Worm (Caenorhabditis elegans): ENCODE results near the gene psf-1.

The psf-1 gene

DNA sequence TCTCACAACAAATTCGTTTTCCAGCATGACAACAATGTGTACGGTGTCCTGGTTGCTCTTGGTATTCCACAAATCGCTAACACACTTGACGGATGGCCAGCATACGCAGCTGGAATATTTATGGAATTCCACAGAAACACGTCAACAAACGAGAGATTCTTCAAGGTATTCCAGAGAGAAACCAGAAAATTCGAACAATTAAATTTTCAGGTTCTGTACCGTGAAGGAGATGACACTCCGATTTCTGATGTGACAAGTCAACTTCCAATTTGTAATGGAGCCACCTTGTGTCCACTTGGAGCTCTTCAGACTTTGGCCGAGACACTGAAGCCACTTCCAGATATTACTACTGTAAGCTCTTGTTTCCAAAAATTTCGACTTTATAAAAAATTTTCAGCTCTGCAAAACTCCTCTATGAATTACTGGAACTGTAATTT lies 34.5 kb upstream of the psf-1 start (continued):
- TF ChIP-seq duxl-1 (tag; optimal IDR thresholded peaks at IDR 0.05; ENCODE audit: poor library complexity) (peak; percentile 58), dmd-6 (GFP tag; IDR thresholded peaks at IDR 0.05) (no peak), D1046.2 (GFP tag; IDR thresholded peaks at IDR 0.05) (peak; percentile 59; the same call in 1 of the 2 replicates), zfp-3 (GFP tag; conservative IDR thresholded peaks at IDR 0.05) (peak; percentile 67), ama-1 (optimal IDR thresholded peaks at IDR 0.05) (peak; percentile 78), unc-62 (GFP tag; optimal IDR thresholded peaks at IDR 0.05 in 1 of 2) (no peak), unc-62 (tag; optimal IDR thresholded peaks at IDR 0.05) (no peak), lir-3 (tag; optimal IDR thresholded peaks at IDR 0.05) (no peak), lsy-2 (tag; optimal IDR thresholded peaks at IDR 0.05) (peak in 1 of 2 experiments; percentile 11), unc-39 (tag; optimal IDR thresholded peaks at IDR 0.05) (no peak), lin-1 (GFP tag; IDR thresholded peaks at IDR 0.05) (peak; percentile 21; the same call in 1 of the 2 replicates), gei-8 (GFP tag; optimal IDR thresholded peaks at IDR 0.05) (peak; percentile 22), saeg-2 (GFP tag; IDR thresholded peaks at IDR 0.05) (0 out of 2 replicates have a peak, but pooled peaks have one; percentile 15), lim-7 (GFP tag; IDR thresholded peaks at IDR 0.05) (no peak), daf-16 (GFP tag; optimal IDR thresholded peaks at IDR 0.05) (peak in 1 of 2 experiments; percentile 65), daf-16 (tag; optimal IDR thresholded peaks at IDR 0.05) (peak; percentile 50), arid-1 (GFP tag; conservative IDR thresholded peaks at IDR 0.05) (no peak), daf-8 (GFP tag; IDR thresholded peaks at IDR 0.05) (no peak), pha-4 (GFP tag; IDR thresholded peaks at IDR 0.05) (0 out of 2 replicates have a peak, but pooled peaks have one; percentile 29), pha-4 (tag; optimal IDR thresholded peaks at IDR 0.05) (no peak), sdz-12 (GFP tag; optimal IDR thresholded peaks at IDR 0.05) (no peak), mdt-29 (GFP tag; IDR thresholded peaks at IDR 0.05) (peak; percentile 30; the same call in 1 of the 2 replicates), aha-1 (tag) (peak; percentile 94)

DNA sequence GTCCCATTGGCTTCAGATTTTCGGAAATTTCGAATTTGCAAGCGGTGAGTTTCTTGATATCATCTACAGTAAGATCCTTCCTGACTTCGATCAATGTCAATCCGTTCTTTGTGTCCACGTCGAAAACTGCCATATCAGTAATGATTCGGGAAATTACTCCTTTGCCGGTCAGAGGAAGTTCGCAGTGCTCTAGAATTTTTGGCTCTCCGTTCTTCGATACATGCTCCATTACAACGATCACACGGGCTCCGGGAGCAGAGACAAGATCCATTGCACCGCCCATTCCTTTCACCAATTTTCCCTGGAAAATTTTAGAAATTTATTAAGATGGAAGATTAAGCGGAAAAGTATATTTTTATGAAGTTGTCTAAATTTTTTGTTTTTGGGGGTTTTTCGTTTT lies 33.9 kb upstream of the psf-1 start:
- TF ChIP-seq sdz-12 (GFP tag; optimal IDR thresholded peaks at IDR 0.05) (peak; percentile 65), ceh-20 (GFP tag; IDR thresholded peaks at IDR 0.05) (no peak), snpc-1.2 (GFP tag; IDR thresholded peaks at IDR 0.05) (peak; percentile 21; the same call in 1 of the 2 replicates), lim-7 (GFP tag; IDR thresholded peaks at IDR 0.05) (0 out of 2 replicates have a peak, but pooled peaks have one; percentile 61), D1046.2 (GFP tag; IDR thresholded peaks at IDR 0.05) (0 out of 2 replicates have a peak, but pooled peaks have one; percentile 25), madf-5 (GFP tag; IDR thresholded peaks at IDR 0.05) (0 out of 4 replicates have a peak, but pooled peaks of 1 of the 2 experiments have one; percentile 36), dve-1 (tag; optimal IDR thresholded peaks at IDR 0.05; ENCODE audit: insufficient read depth) (no peak), duxl-1 (tag; optimal IDR thresholded peaks at IDR 0.05; ENCODE audit: poor library complexity) (peak; percentile 8), nhr-111 (GFP tag; optimal IDR thresholded peaks at IDR 0.05) (peak; percentile 58), Y48G9A.11 (GFP tag; IDR thresholded peaks at IDR 0.05) (0 out of 2 replicates have a peak, but pooled peaks have one; percentile 38), ceh-32 (tag; optimal IDR thresholded peaks at IDR 0.05; ENCODE audit: poor library complexity) (no peak), jun-1 (tag; optimal IDR thresholded peaks at IDR 0.05) (no peak), aha-1 (tag) (peak; percentile 12), lin-29 (GFP tag; IDR thresholded peaks at IDR 0.05) (0 out of 2 replicates have a peak, but pooled peaks have one; percentile 38), egl-43 (GFP tag; IDR thresholded peaks at IDR 0.05) (peak; percentile 58; the same call in 1 of the 2 replicates), mes-2 (tag; optimal IDR thresholded peaks at IDR 0.05; ENCODE audit: poor library complexity, severe bottlenecking) (peak; percentile 48), ZK337.2 (GFP tag; IDR thresholded peaks at IDR 0.05) (0 out of 2 replicates have a peak, but pooled peaks have one; percentile 15), mxl-3 (GFP tag; optimal IDR thresholded peaks at IDR 0.05) (no peak), php-3 (GFP tag; IDR thresholded peaks at IDR 0.05) (0 out of 2 replicates have a peak, but pooled peaks have one; percentile 32), ctbp-1 (GFP tag; IDR thresholded peaks at IDR 0.05) (0 out of 2 replicates have a peak, but pooled peaks have one; percentile 24), ama-1 (optimal IDR thresholded peaks at IDR 0.05) (peak; percentile 39), ztf-7 (tag; optimal IDR thresholded peaks at IDR 0.05) (no peak), daf-16 (GFP tag; optimal IDR thresholded peaks at IDR 0.05) (no peak), daf-16 (tag; optimal IDR thresholded peaks at IDR 0.05) (peak; percentile 14), fkh-10 (GFP tag; optimal IDR thresholded peaks at IDR 0.05) (no peak), Y75B8A.6 (GFP tag; IDR thresholded peaks at IDR 0.05) (no peak), hlh-30 (tag; optimal IDR thresholded peaks at IDR 0.05; ENCODE audit: insufficient read depth) (no peak), mdt-29 (GFP tag; IDR thresholded peaks at IDR 0.05) (peak; percentile 6; the same call in 1 of the 2 replicates), arid-1 (GFP tag; conservative IDR thresholded peaks at IDR 0.05) (0 out of 2 replicates have a peak, but pooled peaks have one; percentile 32)

Measured in whole organism, L4 larva.